Fruit fly (Drosophila melanogaster): ENCODE measurements around the gene CG8043.

Gene CG8043

dm6 chr3R:8676560-8677000 lies at the start of gene CG8043, which contains the start of the genes Unc50 and CG11755 (continued):
- TF ChIP-seq ase (GFP tag; IDR thresholded peaks at IDR 0.05): no peak
- peak; percentile 70 for TF ChIP-seq CG4854 (GFP tag; optimal IDR thresholded peaks at IDR 0.05)
- no peak for TF ChIP-seq eve (GFP tag; optimal IDR thresholded peaks at IDR 0.05)
- TF ChIP-seq Hr51 (GFP tag; optimal IDR thresholded peaks at IDR 0.05): peak in 1 of 2 experiments; percentile 64
- no peak for TF ChIP-seq Asciz (GFP tag; optimal IDR thresholded peaks at IDR 0.05)
- TF ChIP-seq CG12299 (tag; optimal IDR thresholded peaks at IDR 0.05): peak; percentile 28
- peak; percentile 95 for TF ChIP-seq MBD-R2 (GFP tag; IDR thresholded peaks at IDR 0.05)
- TF ChIP-seq CG9797 (GFP tag; optimal IDR thresholded peaks at IDR 0.05): peak; percentile 84
- no peak for TF ChIP-seq CG34422 (GFP tag; IDR thresholded peaks at IDR 0.05)
- TF ChIP-seq CG15073 (GFP tag; optimal IDR thresholded peaks at IDR 0.05): no peak
- TF ChIP-seq CG1602 (GFP tag; optimal IDR thresholded peaks at IDR 0.05): peak; percentile 75
- peak; percentile 30 for TF ChIP-seq CG7271 (tag; optimal IDR thresholded peaks at IDR 0.05)
- peak; percentile 53 to 74 for TF ChIP-seq chif (GFP tag; optimal IDR thresholded peaks at IDR 0.05)
- peak; percentile 78 for TF ChIP-seq CG31441 (GFP tag; IDR thresholded peaks at IDR 0.05)
- TF ChIP-seq CG9932 (GFP tag; IDR thresholded peaks at IDR 0.05): peak; percentile 95
- no peak for TF ChIP-seq sd (tag; optimal IDR thresholded peaks at IDR 0.05)
- no peak for TF ChIP-seq lov (optimal IDR thresholded peaks at IDR 0.05)
- 0 out of 3 replicates have a peak, but pooled peaks have one; percentile 11 for TF ChIP-seq lov (GFP tag; IDR thresholded peaks at IDR 0.05)
- TF ChIP-seq Xrp1 (GFP tag; IDR thresholded peaks at IDR 0.05): peak; percentile 82
- peak; percentile 68 for TF ChIP-seq CG4617 (GFP tag; optimal IDR thresholded peaks at IDR 0.05; ENCODE audit: borderline replicate concordance)
- TF ChIP-seq CG4424 (GFP tag; optimal IDR thresholded peaks at IDR 0.05): peak; percentile 78
- TF ChIP-seq pzg (GFP tag; optimal IDR thresholded peaks at IDR 0.05): peak; percentile 78
- TF ChIP-seq CG18599 (GFP tag; optimal IDR thresholded peaks at IDR 0.05): no peak
- TF ChIP-seq Doc2 (GFP tag; IDR thresholded peaks at IDR 0.05): no peak
- TF ChIP-seq nmo (GFP tag; optimal IDR thresholded peaks at IDR 0.05): peak; percentile 92
- 0 out of 2 replicates have a peak, but pooled peaks have one; percentile 33 for TF ChIP-seq ara (GFP tag; IDR thresholded peaks at IDR 0.05)
- TF ChIP-seq Trl (optimal IDR thresholded peaks at IDR 0.05): no peak
- peak; percentile 56 for TF ChIP-seq Trl (GFP tag; optimal IDR thresholded peaks at IDR 0.05)
- TF ChIP-seq Side (GFP tag; optimal IDR thresholded peaks at IDR 0.05): peak; percentile 56
- peak; percentile 32; the same call in 1 of the 2 replicates for TF ChIP-seq CG32767 (GFP tag; IDR thresholded peaks at IDR 0.05)
- TF ChIP-seq B-H1 (GFP tag; IDR thresholded peaks at IDR 0.05): peak; percentile 44; the same call in 2 of the 3 replicates
- TF ChIP-seq cg (GFP tag; optimal IDR thresholded peaks at IDR 0.05): no peak
- peak; percentile 99 for TF ChIP-seq CG16813 (GFP tag; IDR thresholded peaks at IDR 0.05; ENCODE audit: partially characterized antibody)
- TF ChIP-seq fd3F (GFP tag; optimal IDR thresholded peaks at IDR 0.05): peak; percentile 65
- peak; percentile 71 for TF ChIP-seq CG17385 (GFP tag; optimal IDR thresholded peaks at IDR 0.05)
- TF ChIP-seq CG7963 (GFP tag; IDR thresholded peaks at IDR 0.05; ENCODE audit: partially characterized antibody): peak; percentile 83; the same call in 2 of the 3 replicates
- TF ChIP-seq CG3995 (GFP tag; optimal IDR thresholded peaks at IDR 0.05): peak; percentile 56
- TF ChIP-seq CG3726 (GFP tag; IDR thresholded peaks at IDR 0.05): no peak; the same call in 2 of the 3 replicates
- peak; percentile 79 for TF ChIP-seq lbe (GFP tag; optimal IDR thresholded peaks at IDR 0.05)
- TF ChIP-seq Taf1 (GFP tag; IDR thresholded peaks at IDR 0.05): peak; percentile 72
- peak; percentile 83 for TF ChIP-seq zen (tag; optimal IDR thresholded peaks at IDR 0.05)
- TF ChIP-seq CG17829 (tag; optimal IDR thresholded peaks at IDR 0.05): peak; percentile 83
- no peak for TF ChIP-seq p53 (GFP tag; optimal IDR thresholded peaks at IDR 0.05)
- TF ChIP-seq gcm (GFP tag; optimal IDR thresholded peaks at IDR 0.05): peak; percentile 73
- TF ChIP-seq phol (tag; optimal IDR thresholded peaks at IDR 0.05): peak; percentile 88
- TF ChIP-seq CG11085 (GFP tag; IDR thresholded peaks at IDR 0.05): peak; percentile 53; the same call in 1 of the 2 replicates
- no peak for TF ChIP-seq Poxn (GFP tag; IDR thresholded peaks at IDR 0.05)
- TF ChIP-seq CG4404 (GFP tag; IDR thresholded peaks at IDR 0.05): peak; percentile 78
- TF ChIP-seq CG10462 (GFP tag; optimal IDR thresholded peaks at IDR 0.05): peak; percentile 48
- TF ChIP-seq CG18011 (GFP tag; optimal IDR thresholded peaks at IDR 0.05): peak; percentile 70
- peak; percentile 23 for TF ChIP-seq eyg (GFP tag; optimal IDR thresholded peaks at IDR 0.05)
